1 fruit fly cellular context compared by ENCODE assay signal in the genomic region with DNA sequence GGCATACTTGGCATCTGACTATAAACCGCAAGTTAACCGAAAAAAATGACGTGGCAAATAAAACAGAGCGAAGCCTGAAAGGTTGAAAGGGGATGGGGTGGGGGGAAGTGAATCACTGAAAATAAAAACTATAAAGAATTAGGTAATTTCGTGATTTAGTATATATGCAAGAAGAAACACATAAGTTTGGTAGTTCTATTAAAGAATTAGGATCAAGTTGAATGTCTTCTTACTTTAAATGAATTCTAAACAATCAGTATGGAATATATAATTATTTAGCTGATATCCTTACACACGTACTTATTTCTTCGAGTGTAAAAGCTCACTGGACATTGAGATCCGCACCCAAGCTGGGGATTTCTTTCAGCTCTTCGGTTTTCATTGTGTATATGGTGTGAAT.
TF ChIP-seq lines count a peak whose summit lies in the region.

No protein-coding gene starts in this region.

TF ChIP-seq in whole organism, prepupa, 60 proteins besides CTCF, POLR2A, EP300 and RAD21 (continued from another document):
- peak; percentile 77 for TF ChIP-seq esn (GFP tag; optimal IDR thresholded peaks at IDR 0.05; lab: Kevin White, UChicago)
- TF ChIP-seq lz (GFP tag; optimal IDR thresholded peaks at IDR 0.05; lab: Kevin White, UChicago), result peak; percentile 62
- TF ChIP-seq Hr38 (GFP tag; optimal IDR thresholded peaks at IDR 0.05; lab: Kevin White, UChicago), result no peak
- no peak for TF ChIP-seq fkh (GFP tag; optimal IDR thresholded peaks at IDR 0.05; lab: Kevin White, UChicago)
- TF ChIP-seq Lpt (GFP tag; optimal IDR thresholded peaks at IDR 0.05; lab: Kevin White, UChicago), result peak; percentile 31
- TF ChIP-seq CG15336 (GFP tag; IDR thresholded peaks at IDR 0.05; lab: Robert Waterston, UW), result peak; percentile 76
- peak; percentile 22 for TF ChIP-seq CG10631 (GFP tag; optimal IDR thresholded peaks at IDR 0.05; lab: Kevin White, UChicago)
- peak; percentile 27 for TF ChIP-seq Ets21C (GFP tag; optimal IDR thresholded peaks at IDR 0.05; lab: Kevin White, UChicago)
- no peak for TF ChIP-seq spab (GFP tag; optimal IDR thresholded peaks at IDR 0.05; lab: Kevin White, UChicago)
- peak; percentile 9 for TF ChIP-seq fd85E (GFP tag; optimal IDR thresholded peaks at IDR 0.05; lab: Kevin White, UChicago)
- TF ChIP-seq CG6808 (GFP tag; optimal IDR thresholded peaks at IDR 0.05; lab: Kevin White, UChicago), result peak; percentile 50
- peak; percentile 74 for TF ChIP-seq Eip75B (GFP tag; optimal IDR thresholded peaks at IDR 0.05; lab: Kevin White, UChicago)
- TF ChIP-seq pdm3 (GFP tag; optimal IDR thresholded peaks at IDR 0.05; lab: Kevin White, UChicago), result peak; percentile 59
- TF ChIP-seq Sox14 (GFP tag; optimal IDR thresholded peaks at IDR 0.05; lab: Kevin White, UChicago), result peak; percentile 37
- TF ChIP-seq Sox15 (GFP tag; optimal IDR thresholded peaks at IDR 0.05; lab: Kevin White, UChicago), result peak; percentile 32
- no peak for TF ChIP-seq CG1621 (tag; optimal IDR thresholded peaks at IDR 0.05; lab: Kevin White, UChicago)
- TF ChIP-seq CG3032 (tag; optimal IDR thresholded peaks at IDR 0.05; lab: Kevin White, UChicago), result no peak
- TF ChIP-seq vri (GFP tag; optimal IDR thresholded peaks at IDR 0.05; lab: Kevin White, UChicago), result peak; percentile 46
- TF ChIP-seq CG34406 (GFP tag; optimal IDR thresholded peaks at IDR 0.05; lab: Kevin White, UChicago), result peak; percentile 65
- no peak for TF ChIP-seq CG8319 (GFP tag; optimal IDR thresholded peaks at IDR 0.05; lab: Kevin White, UChicago)
- TF ChIP-seq fd59A (GFP tag; optimal IDR thresholded peaks at IDR 0.05; lab: Kevin White, UChicago), result no peak
- TF ChIP-seq svp (GFP tag; lab: Kevin White, UChicago), result peak; percentile 87
- peak; percentile 65 for TF ChIP-seq CG3919 (GFP tag; optimal IDR thresholded peaks at IDR 0.05; lab: Kevin White, UChicago)
- peak; percentile 22 for TF ChIP-seq CG4318 (GFP tag; optimal IDR thresholded peaks at IDR 0.05; lab: Kevin White, UChicago)
- peak; percentile 34 for TF ChIP-seq dsx (GFP tag; optimal IDR thresholded peaks at IDR 0.05; lab: Kevin White, UChicago; ENCODE audit: poor library complexity, severe bottlenecking)
- TF ChIP-seq CG11294 (GFP tag; IDR thresholded peaks at IDR 0.05; lab: Robert Waterston, UW), result no peak
- peak in 1 of 2 experiments; percentile 53 for TF ChIP-seq ss (GFP tag; optimal IDR thresholded peaks at IDR 0.05; lab: Kevin White, UChicago)
- peak; percentile 51 for TF ChIP-seq Smox (GFP tag; optimal IDR thresholded peaks at IDR 0.05; lab: Kevin White, UChicago)
- peak; percentile 66 for TF ChIP-seq OdsH (GFP tag; optimal IDR thresholded peaks at IDR 0.05; lab: Kevin White, UChicago)
- TF ChIP-seq CG7368 (GFP tag; optimal IDR thresholded peaks at IDR 0.05; lab: Kevin White, UChicago), result peak; percentile 16
- no peak for TF ChIP-seq Gug (GFP tag; IDR thresholded peaks at IDR 0.05; lab: Robert Waterston, UW)
- no peak for TF ChIP-seq dac (GFP tag; optimal IDR thresholded peaks at IDR 0.05; lab: Kevin White, UChicago)
- no peak for TF ChIP-seq Eip93F (GFP tag; optimal IDR thresholded peaks at IDR 0.05; lab: Kevin White, UChicago)
- TF ChIP-seq eg (GFP tag; IDR thresholded peaks at IDR 0.05; lab: Robert Waterston, UW), result 0 out of 3 replicates have a peak, but pooled peaks have one; percentile 10
- peak; percentile 61 for TF ChIP-seq CG6163 (GFP tag; IDR thresholded peaks at IDR 0.05; lab: Robert Waterston, UW)
- peak; percentile 44 for TF ChIP-seq CG31627 (GFP tag; optimal IDR thresholded peaks at IDR 0.05; lab: Kevin White, UChicago)
- peak; percentile 56 for TF ChIP-seq CG10669 (GFP tag; optimal IDR thresholded peaks at IDR 0.05; lab: Kevin White, UChicago)
- peak; percentile 57 for TF ChIP-seq achi (GFP tag; optimal IDR thresholded peaks at IDR 0.05; lab: Kevin White, UChicago)
